Worm (Caenorhabditis elegans) whole organism, L4 larva: ENCODE data around the gene cest-28.

Source experiments
- T20F7.1 ChIP-seq: fragments of 200-800 bp; sonication (Bioruptor generic); optimal IDR thresholded peaks from 2 replicates; lab custom pipeline; 2018; ENCODE audit warnings: mild to moderate bottlenecking, missing genetic modification characterization, missing compliant biosample characterization
- nhr-25 ChIP-seq: sonication (generic microtip); optimal IDR thresholded peaks from 2 replicates; lab custom pipeline; 2017; ENCODE audit warnings: missing genetic modification characterization, mild to moderate bottlenecking, missing compliant biosample characterization, antibody characterized with exemption, moderate library complexity, borderline replicate concordance; ENCODE audit not compliant: insufficient read depth
- nhr-76 ChIP-seq: fragments of 150-350 bp; optimal IDR thresholded peaks from 2 replicates; lab custom pipeline; 2014; ENCODE audit warnings: missing biosample characterization, missing genetic modification characterization
- unc-130 ChIP-seq: sonication (generic microtip); optimal IDR thresholded peaks from 2 replicates; lab custom pipeline; 2016; ENCODE audit warnings: missing genetic modification reagents, missing genetic modification characterization, missing compliant biosample characterization
- unc-39 ChIP-seq: sonication (generic microtip); optimal IDR thresholded peaks from 2 replicates; lab custom pipeline; 2017; ENCODE audit warnings: missing biosample characterization, missing genetic modification characterization

- no peak for TF ChIP-seq nhr-25 (tag; lab: Kevin White, UChicago)
- TF ChIP-seq nhr-76 = no peak
- no peak for TF ChIP-seq unc-39 (tag; lab: Kevin White, UChicago)
- no peak for TF ChIP-seq T20F7.1
- no peak for TF ChIP-seq unc-130 (GFP tag; lab: Kevin White, UChicago)
Measured at ce11 chrV:6705367-6705766, 35.7 kb downstream of the cest-28 start.
